Fruit fly (Drosophila melanogaster): ENCODE data around the gene CG15211.

Gene CG15211

dm6 chrX:10773562-10773961, 1.2 kb downstream of the CG15211 start:
- TF ChIP-seq Med (GFP tag) (peak; percentile 35), dimm (GFP tag; IDR thresholded peaks at IDR 0.05) (no peak), chm (GFP tag; IDR thresholded peaks at IDR 0.05) (0 out of 2 replicates have a peak, but pooled peaks have one; percentile 7), CG6765 (GFP tag; optimal IDR thresholded peaks at IDR 0.05) (no peak), sens (GFP tag) (peak; percentile 78), pros (GFP tag; optimal IDR thresholded peaks at IDR 0.05) (peak; percentile 2), CoRest (tag; optimal IDR thresholded peaks at IDR 0.05) (no peak), pita (GFP tag; optimal IDR thresholded peaks at IDR 0.05) (no peak), nom (GFP tag; optimal IDR thresholded peaks at IDR 0.05) (peak; percentile 66), lab (GFP tag; optimal IDR thresholded peaks at IDR 0.05) (peak; percentile 4), wek (GFP tag; optimal IDR thresholded peaks at IDR 0.05) (peak; percentile 14), twi (tag; optimal IDR thresholded peaks at IDR 0.05) (peak; percentile 34), ATbp (GFP tag; optimal IDR thresholded peaks at IDR 0.05) (peak; percentile 3), exex (tag; optimal IDR thresholded peaks at IDR 0.05) (peak; percentile 18), CG15696 (tag; optimal IDR thresholded peaks at IDR 0.05) (peak; percentile 33), gcm (GFP tag; optimal IDR thresholded peaks at IDR 0.05) (peak; percentile 1)

- no peak for TF ChIP-seq CG6272 (GFP tag; IDR thresholded peaks at IDR 0.05)
- TF ChIP-seq sd (tag; optimal IDR thresholded peaks at IDR 0.05) = peak; percentile 53
- TF ChIP-seq kah (GFP tag; optimal IDR thresholded peaks at IDR 0.05) = peak; percentile 11
- peak; percentile 38 for TF ChIP-seq sug (tag; optimal IDR thresholded peaks at IDR 0.05)
- TF ChIP-seq Pdp1 (GFP tag; optimal IDR thresholded peaks at IDR 0.05) = peak in 1 of 2 experiments; percentile 57
- TF ChIP-seq sens (GFP tag) = peak; percentile 60
- peak; percentile 48 for TF ChIP-seq Med (GFP tag)
- 0 out of 4 replicates have a peak, but pooled peaks have one; percentile 44 for TF ChIP-seq chinmo (GFP tag; IDR thresholded peaks at IDR 0.05; ENCODE audit: partially characterized antibody)
- peak; percentile 22 for TF ChIP-seq mirr (GFP tag; optimal IDR thresholded peaks at IDR 0.05)
- no peak for TF ChIP-seq CG11398 (GFP tag; optimal IDR thresholded peaks at IDR 0.05)
- peak; percentile 87 for TF ChIP-seq exex (tag; optimal IDR thresholded peaks at IDR 0.05)
Measured at dm6 chrX:10774957-10775682, 2.8 kb downstream of the CG15211 start.

- TF ChIP-seq CHES-1-like (GFP tag; optimal IDR thresholded peaks at IDR 0.05) (no peak), BtbVII (GFP tag; optimal IDR thresholded peaks at IDR 0.05) (no peak), Sry-δ (GFP tag; optimal IDR thresholded peaks at IDR 0.05) (no peak), CG13775 (GFP tag; optimal IDR thresholded peaks at IDR 0.05) (no peak), inv (GFP tag; IDR thresholded peaks at IDR 0.05; ENCODE audit: partially characterized antibody) (no peak), CG3281 (GFP tag; optimal IDR thresholded peaks at IDR 0.05) (peak; percentile 44), CTCF (GFP tag; optimal IDR thresholded peaks at IDR 0.05) (no peak), MTF-1 (GFP tag; optimal IDR thresholded peaks at IDR 0.05; ENCODE audit: borderline replicate concordance) (no peak), CG3995 (GFP tag; optimal IDR thresholded peaks at IDR 0.05) (no peak), Sox102F (GFP tag; optimal IDR thresholded peaks at IDR 0.05) (peak; percentile 64), ttk (GFP tag; IDR thresholded peaks at IDR 0.05) (peak; percentile 45), CG17612 (GFP tag; IDR thresholded peaks at IDR 0.05) (no peak), CG10543 (GFP tag; optimal IDR thresholded peaks at IDR 0.05) (no peak), Usf (GFP tag; optimal IDR thresholded peaks at IDR 0.05) (no peak), dati (GFP tag; IDR thresholded peaks at IDR 0.05) (no peak), CG8281 (tag; optimal IDR thresholded peaks at IDR 0.05) (no peak), HLH3B (GFP tag; IDR thresholded peaks at IDR 0.05) (peak; percentile 54), CG8089 (GFP tag; optimal IDR thresholded peaks at IDR 0.05) (peak; percentile 9), lab (GFP tag; optimal IDR thresholded peaks at IDR 0.05) (peak; percentile 61), salm (tag; optimal IDR thresholded peaks at IDR 0.05) (peak; percentile 24), CG9727 (GFP tag; optimal IDR thresholded peaks at IDR 0.05) (no peak), CG12769 (tag; optimal IDR thresholded peaks at IDR 0.05) (peak; percentile 18), crc (GFP tag; optimal IDR thresholded peaks at IDR 0.05) (peak; percentile 0), Xbp1 (GFP tag; optimal IDR thresholded peaks at IDR 0.05) (peak; percentile 40)
Measured at dm6 chrX:10775690-10776089, 3.3 kb downstream of the CG15211 start.
